Fruit fly (Drosophila melanogaster) whole organism, embryonic: ENCODE data around the gene CG3119.

Experiments used
- Aef1 ChIP-seq: fragments of 200-800 bp; sonication (Bioruptor generic); IDR thresholded peaks from 3 replicates; pipeline ENCODE4 v1.3.6; 2022; ENCODE audit warnings: missing biosample characterization, missing genetic modification characterization
- Asciz ChIP-seq: fragments of 200-800 bp; sonication (Bioruptor generic); optimal IDR thresholded peaks from 2 replicates; lab custom pipeline; 2017; ENCODE audit warnings: missing biosample characterization, mild to moderate bottlenecking, missing genetic modification characterization, missing genetic modification reagents
- B-H1 ChIP-seq: fragments of 200-800 bp; sonication (Bioruptor generic); IDR thresholded peaks from 3 replicates; pipeline ENCODE4 v1.3.6; 2022; ENCODE audit warnings: missing biosample characterization, missing genetic modification characterization
- CG10366 ChIP-seq: fragments of 200-800 bp; sonication (Bioruptor generic); IDR thresholded peaks from 2 replicates; pipeline ENCODE4 v1.3.6; 2022; ENCODE audit warnings: missing biosample characterization, missing genetic modification characterization
- CG13123 ChIP-seq: fragments of 200-800 bp; sonication (Bioruptor generic); optimal IDR thresholded peaks from 2 replicates; lab custom pipeline; 2016; ENCODE audit warnings: missing biosample characterization, missing genetic modification characterization
- CG13775 ChIP-seq: fragments of 200-800 bp; sonication (Bioruptor generic); optimal IDR thresholded peaks from 3 replicates; lab custom pipeline; 2017; ENCODE audit warnings: missing biosample characterization, mild to moderate bottlenecking, missing genetic modification characterization
- CG14441 ChIP-seq: fragments of 200-800 bp; sonication (Bioruptor generic); IDR thresholded peaks from 2 replicates; pipeline ENCODE4 v1.3.6; 2022; ENCODE audit warnings: missing biosample characterization, missing genetic modification characterization
- CG15479 ChIP-seq: fragments of 200-800 bp; sonication (Bioruptor generic); optimal IDR thresholded peaks from 3 replicates; lab custom pipeline; 2019; ENCODE audit warnings: missing biosample characterization, mild to moderate bottlenecking, missing genetic modification characterization, moderate library complexity
- CG15696 ChIP-seq: fragments of 200-800 bp; sonication (Bioruptor generic); optimal IDR thresholded peaks from 2 replicates; lab custom pipeline; 2019; ENCODE audit warnings: missing biosample characterization, mild to moderate bottlenecking, missing genetic modification characterization, moderate library complexity
- CG16813 ChIP-seq: fragments of 200-800 bp; sonication (Bioruptor generic); IDR thresholded peaks from 3 replicates; pipeline ENCODE4 v1.3.6; 2022; ENCODE audit warnings: missing biosample characterization, missing genetic modification characterization; ENCODE audit not compliant: partially characterized antibody
- CG17359 ChIP-seq: fragments of 200-800 bp; sonication (Bioruptor generic); optimal IDR thresholded peaks from 3 replicates; lab custom pipeline; 2018; ENCODE audit warnings: missing biosample characterization, mild to moderate bottlenecking, missing genetic modification characterization, moderate library complexity
- CG1792 ChIP-seq: fragments of 200-800 bp; sonication (Bioruptor generic); optimal IDR thresholded peaks from 2 replicates; lab custom pipeline; 2016; ENCODE audit warnings: missing biosample characterization, missing genetic modification characterization
- CG18011 ChIP-seq: fragments of 200-800 bp; sonication (Bioruptor generic); optimal IDR thresholded peaks from 2 replicates; lab custom pipeline; 2017; ENCODE audit warnings: missing biosample characterization, missing genetic modification characterization, mild to moderate bottlenecking, moderate library complexity, missing genotype
- CG18599 ChIP-seq: fragments of 200-800 bp; sonication (Bioruptor generic); optimal IDR thresholded peaks from 3 replicates; lab custom pipeline; 2017; ENCODE audit warnings: missing biosample characterization, missing genetic modification characterization, mild to moderate bottlenecking, moderate library complexity, missing genetic modification reagents
- CG2129 ChIP-seq: fragments of 200-800 bp; sonication (Bioruptor generic); IDR thresholded peaks from 2 replicates; pipeline ENCODE4 v1.3.6; 2022; ENCODE audit warnings: missing biosample characterization, missing genetic modification characterization; ENCODE audit not compliant: partially characterized antibody
- CG3847 ChIP-seq: fragments of 200-800 bp; sonication (Bioruptor generic); IDR thresholded peaks from 2 replicates; pipeline ENCODE4 v1.3.6; 2022; ENCODE audit warnings: missing biosample characterization, missing genetic modification characterization
- CG4404 ChIP-seq: fragments of 200-800 bp; sonication (Bioruptor generic); IDR thresholded peaks from 2 replicates; pipeline ENCODE4 v1.3.6; 2022; ENCODE audit warnings: missing biosample characterization, missing genetic modification characterization
- CG7745 ChIP-seq: fragments of 200-800 bp; sonication (Bioruptor generic); optimal IDR thresholded peaks from 2 replicates; lab custom pipeline; 2018; ENCODE audit warnings: missing biosample characterization, mild to moderate bottlenecking, missing genetic modification characterization, moderate library complexity
- CG7839 ChIP-seq: fragments of 200-800 bp; sonication (Bioruptor generic); optimal IDR thresholded peaks from 3 replicates; lab custom pipeline; 2018; ENCODE audit warnings: missing biosample characterization, mild to moderate bottlenecking, missing genetic modification characterization, moderate library complexity
- CG8765 ChIP-seq: fragments of 200-800 bp; sonication (Bioruptor generic); IDR thresholded peaks from 2 replicates; pipeline ENCODE4 v1.3.6; 2022; ENCODE audit warnings: missing biosample characterization, missing genetic modification characterization
- CG8924 ChIP-seq: fragments of 200-800 bp; optimal IDR thresholded peaks from 3 replicates; lab custom pipeline; 2019; ENCODE audit warnings: missing biosample characterization, mild to moderate bottlenecking, missing genetic modification characterization, moderate library complexity
- D ChIP-seq, 2 experiments: fragments of 200-800 bp in 1 of 2; fragments of >200 bp in 1 of 2; sonication (Bioruptor generic) in 1 of 2; optimal IDR thresholded peaks; 2 replicates in 1 of 2; 3 replicates in 1 of 2; lab custom pipeline; 2017; ENCODE audit warnings: mild to moderate bottlenecking in 1 of 2, missing biosample characterization in 1 of 2, missing genetic modification characterization in 1 of 2, missing genetic modification reagents in 1 of 2
- Ets97D ChIP-seq: fragments of 200-800 bp; sonication (Bioruptor generic); optimal IDR thresholded peaks from 3 replicates; lab custom pipeline; 2016; ENCODE audit warnings: missing biosample characterization, missing genetic modification characterization
- Fer1 ChIP-seq: fragments of 200-800 bp; sonication (Bioruptor generic); optimal IDR thresholded peaks from 2 replicates; lab custom pipeline; 2017; ENCODE audit warnings: missing biosample characterization, mild to moderate bottlenecking, missing genetic modification characterization
- Fer2 ChIP-seq: fragments of 200-800 bp; sonication (Bioruptor generic); optimal IDR thresholded peaks from 2 replicates; lab custom pipeline; 2018; ENCODE audit warnings: missing biosample characterization, mild to moderate bottlenecking, missing genetic modification characterization, moderate library complexity
- H15 ChIP-seq: fragments of 200-800 bp; sonication (Bioruptor generic); IDR thresholded peaks from 3 replicates; pipeline ENCODE4 v1.3.6; 2022; ENCODE audit warnings: missing biosample characterization, missing genetic modification characterization
- H2.0 ChIP-seq: fragments of 200-800 bp; sonication (Bioruptor generic); IDR thresholded peaks from 2 replicates; pipeline ENCODE4 v1.3.6; 2022; ENCODE audit warnings: missing biosample characterization, missing genetic modification characterization
- HLH54F ChIP-seq: fragments of 200-800 bp; sonication (Bioruptor generic); optimal IDR thresholded peaks from 3 replicates; lab custom pipeline; 2016; ENCODE audit warnings: missing biosample characterization, missing genetic modification characterization
- HmgD ChIP-seq: fragments of 200-800 bp; sonication (Bioruptor generic); optimal IDR thresholded peaks from 3 replicates; lab custom pipeline; 2016; ENCODE audit warnings: missing biosample characterization, missing genetic modification characterization
- Hr3 ChIP-seq: fragments of 200-800 bp; sonication (Bioruptor generic); optimal IDR thresholded peaks from 3 replicates; lab custom pipeline; 2016; ENCODE audit warnings: missing biosample characterization, missing genetic modification characterization
- Max ChIP-seq: fragments of 200-800 bp; sonication (Bioruptor generic); optimal IDR thresholded peaks from 2 replicates; lab custom pipeline; 2016; ENCODE audit warnings: missing biosample characterization, mild to moderate bottlenecking, missing genetic modification characterization
- Meics ChIP-seq: fragments of 200-800 bp; sonication (Bioruptor generic); optimal IDR thresholded peaks from 2 replicates; lab custom pipeline; 2017; ENCODE audit warnings: missing biosample characterization, mild to moderate bottlenecking, missing genetic modification characterization
- NC2β ChIP-seq: fragments of 200-800 bp; sonication (Bioruptor generic); optimal IDR thresholded peaks from 2 replicates; lab custom pipeline; 2016; ENCODE audit warnings: missing biosample characterization, missing genetic modification characterization
- Nf-YA ChIP-seq: fragments of 200-800 bp; sonication (Bioruptor generic); IDR thresholded peaks from 2 replicates; pipeline ENCODE4 v1.3.6; 2022; ENCODE audit warnings: missing biosample characterization, missing genetic modification characterization
- Vsx1 ChIP-seq: fragments of 200-800 bp; sonication (Bioruptor generic); optimal IDR thresholded peaks from 2 replicates; lab custom pipeline; 2017; ENCODE audit warnings: missing biosample characterization, mild to moderate bottlenecking, missing genetic modification characterization, missing genetic modification reagents
- bowl ChIP-seq: fragments of 200-800 bp; sonication (Bioruptor generic); IDR thresholded peaks from 2 replicates; pipeline ENCODE4 v1.3.6; 2022; ENCODE audit warnings: missing biosample characterization, missing genetic modification characterization
- bsh ChIP-seq, 2 experiments: fragments of 200-800 bp; sonication (Bioruptor generic); optimal IDR thresholded peaks; 2 replicates each; lab custom pipeline; 2017 to 2018; ENCODE audit warnings: mild to moderate bottlenecking in 2 of 2, missing biosample characterization in 2 of 2, missing genetic modification characterization in 2 of 2, moderate library complexity in 1 of 2
- dimm ChIP-seq: fragments of 200-800 bp; sonication (Bioruptor generic); IDR thresholded peaks from 2 replicates; pipeline ENCODE4 v1.3.6; 2022; ENCODE audit warnings: missing biosample characterization, missing genetic modification characterization
- gcm ChIP-seq: fragments of 200-800 bp; sonication (Bioruptor generic); optimal IDR thresholded peaks from 2 replicates; lab custom pipeline; 2019; ENCODE audit warnings: missing biosample characterization, mild to moderate bottlenecking, missing genetic modification characterization, moderate library complexity
- gem ChIP-seq: fragments of 200-800 bp; sonication (Bioruptor generic); optimal IDR thresholded peaks from 2 replicates; lab custom pipeline; 2019; ENCODE audit warnings: missing biosample characterization, mild to moderate bottlenecking, missing genetic modification characterization, moderate library complexity
- gsb ChIP-seq: fragments of 200-800 bp; sonication (Bioruptor generic); IDR thresholded peaks from 2 replicates; pipeline ENCODE4 v1.3.6; 2022; ENCODE audit warnings: missing biosample characterization, missing genetic modification characterization
- lmd ChIP-seq: fragments of 200-800 bp; sonication (Bioruptor generic); IDR thresholded peaks from 2 replicates; pipeline ENCODE4 v1.3.6; 2022; ENCODE audit warnings: missing biosample characterization, missing genetic modification characterization
- onecut ChIP-seq: fragments of 200-800 bp; sonication (Bioruptor generic); IDR thresholded peaks from 2 replicates; pipeline ENCODE4 v1.3.6; 2022; ENCODE audit warnings: missing biosample characterization, missing genetic modification characterization
- pzg ChIP-seq: fragments of 200-800 bp; sonication (Bioruptor generic); optimal IDR thresholded peaks from 3 replicates; lab custom pipeline; 2018; ENCODE audit warnings: missing biosample characterization, mild to moderate bottlenecking, missing genetic modification characterization, moderate library complexity
- sc ChIP-seq, 3 experiments: fragments of >200 bp in 2 of 3; fragments of 200-800 bp in 1 of 3; sonication (Bioruptor generic) in 1 of 3; optimal IDR thresholded peaks; 2 replicates in 2 of 3; 3 replicates in 1 of 3; lab custom pipeline; 2017; ENCODE audit warnings: mild to moderate bottlenecking in 1 of 3, missing biosample characterization in 1 of 3, missing genetic modification characterization in 1 of 3, missing genetic modification reagents in 1 of 3
- schlank ChIP-seq: fragments of 200-800 bp; sonication (Bioruptor generic); optimal IDR thresholded peaks from 2 replicates; lab custom pipeline; 2018; ENCODE audit warnings: missing biosample characterization, mild to moderate bottlenecking, missing genetic modification characterization
- sima ChIP-seq: fragments of 200-800 bp; sonication (Bioruptor generic); optimal IDR thresholded peaks from 2 replicates; lab custom pipeline; 2016; ENCODE audit warnings: missing biosample characterization, missing genetic modification characterization
- tin ChIP-seq: fragments of 200-800 bp; sonication (Bioruptor generic); optimal IDR thresholded peaks from 3 replicates; lab custom pipeline; 2016; ENCODE audit warnings: missing biosample characterization, missing genetic modification characterization
- wor ChIP-seq: fragments of 200-800 bp; sonication (Bioruptor generic); IDR thresholded peaks from 2 replicates; pipeline ENCODE4 v1.3.6; 2022; ENCODE audit warnings: missing biosample characterization, missing genetic modification characterization

Gene CG3119

dm6 chr2L:2878188-2878587 is 40.6 kb upstream of the CG3119 start, which contains the start of the genes Prx6a and Sbat (continued):
- TF ChIP-seq Ets97D (GFP tag; lab: Kevin White, UChicago) (peak; percentile 46), tin (peak; percentile 73), CG18011 (peak; percentile 23), gcm (GFP tag; lab: Kevin White, UChicago) (peak; percentile 24), pzg (GFP tag; lab: Kevin White, UChicago) (peak; percentile 84), onecut (GFP tag; lab: Robert Waterston, UW) (peak; percentile 21; the same call in 1 of the 2 replicates), schlank (tag; lab: Kevin White, UChicago) (peak; percentile 65), NC2β (GFP tag; lab: Kevin White, UChicago) (peak; percentile 63), Aef1 (GFP tag; lab: Robert Waterston, UW) (peak; percentile 67), Fer2 (tag; lab: Kevin White, UChicago) (peak; percentile 66), CG15479 (GFP tag; lab: Kevin White, UChicago) (no peak), H15 (peak; percentile 11; the same call in 1 of the 3 replicates), CG2129 (GFP tag; lab: Robert Waterston, UW) (no peak), gem (peak; percentile 79), D (optimal IDR thresholded peaks at IDR 0.05; lab: Kevin White, UChicago) (no peak), D (GFP tag; optimal IDR thresholded peaks at IDR 0.05; lab: Kevin White, UChicago) (peak; percentile 40), CG16813 (peak; percentile 36; the same call in 1 of the 3 replicates), Vsx1 (GFP tag; lab: Kevin White, UChicago) (peak; percentile 31), wor (GFP tag; lab: Robert Waterston, UW) (peak; percentile 29; the same call in 1 of the 2 replicates), bowl (GFP tag; lab: Robert Waterston, UW) (no peak), CG14441 (peak; percentile 62), dimm (GFP tag; lab: Robert Waterston, UW) (no peak), CG3847 (peak; percentile 71), CG7745 (tag; lab: Kevin White, UChicago) (no peak), CG8765 (GFP tag; lab: Robert Waterston, UW) (peak; percentile 60; the same call in 1 of the 2 replicates), CG15696 (tag; lab: Kevin White, UChicago) (peak; percentile 76), CG7839 (tag; lab: Kevin White, UChicago) (peak; percentile 70), CG4404 (GFP tag; lab: Robert Waterston, UW) (peak; percentile 63), CG1792 (GFP tag; lab: Kevin White, UChicago) (peak; percentile 52), Hr3 (GFP tag; lab: Kevin White, UChicago) (peak; percentile 56), bsh (GFP tag; optimal IDR thresholded peaks at IDR 0.05; lab: Kevin White, UChicago) (peak in 1 of 2 experiments; percentile 66), Nf-YA (GFP tag; lab: Robert Waterston, UW) (no peak), HmgD (peak; percentile 75), Asciz (no peak), sc (optimal IDR thresholded peaks at IDR 0.05; lab: Kevin White, UChicago) (no peak), sc (GFP tag; optimal IDR thresholded peaks at IDR 0.05; lab: Kevin White, UChicago) (no peak), CG13775 (GFP tag; lab: Kevin White, UChicago) (peak; percentile 69), CG18599 (GFP tag; lab: Kevin White, UChicago) (peak; percentile 81), HLH54F (GFP tag; lab: Kevin White, UChicago) (peak; percentile 73), CG17359 (peak; percentile 72), H2.0 (GFP tag; lab: Robert Waterston, UW) (peak; percentile 43; the same call in 1 of the 2 replicates), Meics (GFP tag; lab: Kevin White, UChicago) (peak; percentile 68), gsb (GFP tag; lab: Robert Waterston, UW) (0 out of 2 replicates have a peak, but pooled peaks have one; percentile 30), Fer1 (GFP tag; lab: Kevin White, UChicago) (peak; percentile 81), sima (GFP tag; lab: Kevin White, UChicago) (peak; percentile 21), CG10366 (GFP tag; lab: Robert Waterston, UW) (peak; percentile 55; the same call in 1 of the 2 replicates), B-H1 (GFP tag; lab: Robert Waterston, UW) (peak; percentile 57), Max (GFP tag; lab: Kevin White, UChicago) (peak; percentile 50), lmd (GFP tag; lab: Robert Waterston, UW) (peak; percentile 81), CG8924 (tag; lab: Kevin White, UChicago) (peak; percentile 59), CG13123 (GFP tag; lab: Kevin White, UChicago) (peak; percentile 56)
